Worm (Caenorhabditis elegans) whole organism, mixed stage, embryonic: Measurements from ENCODE around the gene sir-2.2.

Experiments used
- M03D4.4 ChIP-seq: sonication (generic microtip); optimal IDR thresholded peaks from 2 replicates; lab custom pipeline; 2017; ENCODE audit warnings: mild to moderate bottlenecking, missing genetic modification characterization, missing compliant biosample characterization
- ceh-39 ChIP-seq: fragments of 150-350 bp; optimal IDR thresholded peaks from 2 replicates; lab custom pipeline; 2014; ENCODE audit warnings: missing biosample characterization, missing genetic modification characterization
- ceh-43 ChIP-seq: fragments of 200-800 bp; sonication (Bioruptor generic); optimal IDR thresholded peaks from 2 replicates; lab custom pipeline; 2018; ENCODE audit warnings: mild to moderate bottlenecking, missing genetic modification characterization, moderate library complexity, missing compliant biosample characterization
- ceh-83 ChIP-seq: fragments of 200-800 bp; sonication (Bioruptor generic); optimal IDR thresholded peaks from 2 replicates; lab custom pipeline; 2018; ENCODE audit warnings: mild to moderate bottlenecking, missing genetic modification characterization, missing compliant biosample characterization
- ces-1 ChIP-seq: fragments of 150-350 bp; optimal IDR thresholded peaks from 2 replicates; lab custom pipeline; 2014; ENCODE audit warnings: missing biosample characterization, missing genetic modification reagents, missing genetic modification characterization
- cnd-1 ChIP-seq: fragments of 200-800 bp; sonication (Bioruptor generic); optimal IDR thresholded peaks from 2 replicates; lab custom pipeline; 2018; ENCODE audit warnings: mild to moderate bottlenecking, missing genetic modification characterization, missing compliant biosample characterization
- drap-1 ChIP-seq: fragments of 200-800 bp; sonication (Bioruptor generic); optimal IDR thresholded peaks from 3 replicates; lab custom pipeline; 2018; ENCODE audit warnings: mild to moderate bottlenecking, missing genetic modification characterization, missing compliant biosample characterization
- elt-1 ChIP-seq: sonication (generic microtip); optimal IDR thresholded peaks from 2 replicates; lab custom pipeline; 2017; ENCODE audit warnings: missing genetic modification characterization, mild to moderate bottlenecking, missing compliant biosample characterization, antibody characterized with exemption, moderate library complexity, borderline replicate concordance; ENCODE audit not compliant: insufficient read depth
- elt-3 ChIP-seq: fragments of 150-350 bp; optimal IDR thresholded peaks from 2 replicates; lab custom pipeline; 2014; ENCODE audit warnings: missing biosample characterization, missing genetic modification characterization
- ham-2 ChIP-seq: fragments of 200-800 bp; sonication (Bioruptor generic); optimal IDR thresholded peaks from 2 replicates; lab custom pipeline; 2018; ENCODE audit warnings: mild to moderate bottlenecking, missing genetic modification characterization, missing compliant biosample characterization
- hlh-1 ChIP-seq: fragments of 150-350 bp; optimal IDR thresholded peaks from 2 replicates; lab custom pipeline; 2014; ENCODE audit warnings: missing biosample characterization, missing genetic modification reagents, missing genetic modification characterization
- lin-32 ChIP-seq: fragments of 200-800 bp; sonication (Bioruptor generic); optimal IDR thresholded peaks from 2 replicates; lab custom pipeline; 2018; ENCODE audit warnings: mild to moderate bottlenecking, missing genetic modification characterization, missing compliant biosample characterization
- lsy-2 ChIP-seq: fragments of 150-350 bp; optimal IDR thresholded peaks from 2 replicates; lab custom pipeline; 2014; ENCODE audit warnings: missing biosample characterization, missing genetic modification characterization
- mab-5 ChIP-seq: fragments of 150-350 bp; optimal IDR thresholded peaks from 2 replicates; lab custom pipeline; 2014; ENCODE audit warnings: missing biosample characterization, missing genetic modification characterization
- mls-2 ChIP-seq: sonication (generic microtip); optimal IDR thresholded peaks from 2 replicates; lab custom pipeline; 2016; ENCODE audit warnings: mild to moderate bottlenecking, missing genetic modification characterization, moderate library complexity, missing compliant biosample characterization
- nhr-12 ChIP-seq: fragments of 150-350 bp; optimal IDR thresholded peaks from 2 replicates; lab custom pipeline; 2014; ENCODE audit warnings: missing biosample characterization, missing genetic modification characterization
- nhr-2 ChIP-seq: fragments of 150-350 bp; optimal IDR thresholded peaks from 2 replicates; lab custom pipeline; 2014; ENCODE audit warnings: missing biosample characterization, missing genetic modification characterization
- nhr-237 ChIP-seq: fragments of 150-350 bp; optimal IDR thresholded peaks from 2 replicates; lab custom pipeline; 2014; ENCODE audit warnings: missing biosample characterization, missing genetic modification characterization
- nhr-28 ChIP-seq: fragments of 150-350 bp; optimal IDR thresholded peaks from 2 replicates; lab custom pipeline; 2014; ENCODE audit warnings: missing biosample characterization, missing genetic modification characterization
- nhr-76 ChIP-seq: sonication (generic microtip); optimal IDR thresholded peaks from 2 replicates; lab custom pipeline; 2017; ENCODE audit warnings: missing biosample characterization, missing genetic modification characterization
- pha-4 ChIP-seq: fragments of 150-350 bp; optimal IDR thresholded peaks from 2 replicates; lab custom pipeline; 2018; ENCODE audit warnings: missing biosample characterization, missing genetic modification reagents, missing genetic modification characterization
- sem-2 ChIP-seq: fragments of 200-800 bp; sonication (Bioruptor generic); optimal IDR thresholded peaks from 2 replicates; lab custom pipeline; 2018; ENCODE audit warnings: mild to moderate bottlenecking, missing genetic modification characterization, missing compliant biosample characterization
- snpc-4 ChIP-seq: fragments of 150-350 bp; optimal IDR thresholded peaks from 2 replicates; lab custom pipeline; 2014; ENCODE audit warnings: missing biosample characterization, missing genetic modification characterization
- sptf-1 ChIP-seq: sonication (generic microtip); optimal IDR thresholded peaks from 2 replicates; lab custom pipeline; 2017; ENCODE audit warnings: mild to moderate bottlenecking, missing genetic modification characterization, moderate library complexity, missing compliant biosample characterization
- unc-120 ChIP-seq: sonication (generic microtip); optimal IDR thresholded peaks from 2 replicates; lab custom pipeline; 2017; ENCODE audit warnings: missing genetic modification characterization, missing compliant biosample characterization; ENCODE audit not compliant: poor library complexity, severe bottlenecking
- unc-39 ChIP-seq: fragments of 150-350 bp; optimal IDR thresholded peaks from 2 replicates; lab custom pipeline; 2014; ENCODE audit warnings: missing biosample characterization, missing genetic modification characterization
- unc-62 ChIP-seq: fragments of 150-350 bp; optimal IDR thresholded peaks from 2 replicates; lab custom pipeline; 2014; ENCODE audit warnings: missing biosample characterization, missing genetic modification reagents, missing genetic modification characterization
- zip-8 ChIP-seq: fragments of 150-350 bp; optimal IDR thresholded peaks from 2 replicates; lab custom pipeline; 2014; ENCODE audit warnings: missing biosample characterization, missing genetic modification characterization
- ztf-11 ChIP-seq: fragments of 150-350 bp; optimal IDR thresholded peaks from 2 replicates; lab custom pipeline; 2014; ENCODE audit warnings: missing biosample characterization, missing genetic modification characterization

Gene sir-2.2

ce11 chrX:13340970-13341369 is 13.1 kb downstream of the sir-2.2 start:
- peak; percentile 6 for TF ChIP-seq unc-62
- TF ChIP-seq ces-1, result no peak
- peak; percentile 32 for TF ChIP-seq unc-120
- peak; percentile 48 for TF ChIP-seq hlh-1 (tag; lab: Kevin White, UChicago)

- no peak for TF ChIP-seq lsy-2 (tag; lab: Kevin White, UChicago)
- TF ChIP-seq unc-39 (tag; lab: Kevin White, UChicago), result no peak
- no peak for TF ChIP-seq ztf-11
- TF ChIP-seq mls-2 (tag; lab: Kevin White, UChicago), result no peak
- no peak for TF ChIP-seq elt-1 (tag; lab: Kevin White, UChicago)
- TF ChIP-seq unc-62, result no peak
- TF ChIP-seq ham-2 (GFP tag; lab: Kevin White, UChicago), result no peak
- no peak for TF ChIP-seq M03D4.4 (tag; lab: Kevin White, UChicago)
- TF ChIP-seq nhr-28 (tag; lab: Kevin White, UChicago), result no peak
- TF ChIP-seq nhr-12 (tag; lab: Kevin White, UChicago), result no peak
- no peak for TF ChIP-seq sptf-1 (tag; lab: Kevin White, UChicago)
- no peak for TF ChIP-seq snpc-4 (tag; lab: Kevin White, UChicago)
These were observed 14.0 kb downstream of the sir-2.2 start for ce11 chrX:13341853-13342252.

ce11 chrX:13347251-13347650 is 19.4 kb downstream of the sir-2.2 start:
- no peak for TF ChIP-seq lsy-2 (tag; lab: Kevin White, UChicago)
- no peak for TF ChIP-seq nhr-12 (tag; lab: Kevin White, UChicago)
- TF ChIP-seq mab-5, result no peak
- TF ChIP-seq sptf-1 (tag; lab: Kevin White, UChicago), result no peak
- TF ChIP-seq nhr-28 (tag; lab: Kevin White, UChicago), result no peak
- no peak for TF ChIP-seq unc-62
- no peak for TF ChIP-seq ceh-43
- TF ChIP-seq pha-4 (tag; lab: Kevin White, UChicago), result no peak
- no peak for TF ChIP-seq drap-1
- TF ChIP-seq unc-120, result no peak
- no peak for TF ChIP-seq elt-1 (tag; lab: Kevin White, UChicago)
- TF ChIP-seq ces-1, result no peak
- TF ChIP-seq zip-8 (tag; lab: Kevin White, UChicago), result no peak
- TF ChIP-seq nhr-2 (tag; lab: Kevin White, UChicago), result no peak
- no peak for TF ChIP-seq nhr-237 (tag; lab: Kevin White, UChicago)
- TF ChIP-seq ceh-83 (GFP tag; lab: Kevin White, UChicago), result no peak
- TF ChIP-seq M03D4.4 (tag; lab: Kevin White, UChicago), result no peak
- no peak for TF ChIP-seq unc-39 (tag; lab: Kevin White, UChicago)
- TF ChIP-seq ceh-39, result no peak

ce11 chrX:13348417-13348816 is 20.6 kb downstream of the sir-2.2 start:
- TF ChIP-seq nhr-237 (tag; lab: Kevin White, UChicago) (no peak), pha-4 (tag; lab: Kevin White, UChicago) (no peak), unc-62 (no peak), nhr-2 (tag; lab: Kevin White, UChicago) (no peak), snpc-4 (tag; lab: Kevin White, UChicago) (no peak), ceh-43 (no peak), unc-39 (tag; lab: Kevin White, UChicago) (no peak), sptf-1 (tag; lab: Kevin White, UChicago) (no peak), mls-2 (tag; lab: Kevin White, UChicago) (no peak), sem-2 (GFP tag; lab: Kevin White, UChicago) (no peak), ceh-83 (GFP tag; lab: Kevin White, UChicago) (no peak), nhr-76 (tag; lab: Kevin White, UChicago) (no peak), lsy-2 (tag; lab: Kevin White, UChicago) (no peak), ces-1 (no peak), ceh-39 (no peak), elt-1 (tag; lab: Kevin White, UChicago) (no peak), cnd-1 (tag; lab: Kevin White, UChicago) (no peak)

ce11 chrX:13349230-13350122 is 21.6 kb downstream of the sir-2.2 start:
- no peak for TF ChIP-seq unc-39 (tag; lab: Kevin White, UChicago)
- no peak for TF ChIP-seq ceh-43
- TF ChIP-seq mab-5, result no peak
- no peak for TF ChIP-seq elt-3 (tag; lab: Kevin White, UChicago)
- no peak for TF ChIP-seq lin-32 (GFP tag; lab: Kevin White, UChicago)
- TF ChIP-seq nhr-28 (tag; lab: Kevin White, UChicago), result no peak
- TF ChIP-seq nhr-76 (tag; lab: Kevin White, UChicago), result no peak
